Worm (Caenorhabditis elegans) whole organism, late embryonic: ENCODE data around the gene col-148.

Source experiments
- C08G9.2 ChIP-seq: sonication (generic microtip); optimal IDR thresholded peaks from 2 replicates; lab custom pipeline; 2016; ENCODE audit warnings: mild to moderate bottlenecking, missing genetic modification characterization, moderate library complexity, missing compliant biosample characterization
- C38D4.7 ChIP-seq: fragments of 200-800 bp; sonication (Bioruptor generic); optimal IDR thresholded peaks from 2 replicates; lab custom pipeline; 2018; ENCODE audit warnings: mild to moderate bottlenecking, missing genetic modification characterization, moderate library complexity, missing compliant biosample characterization
- K02D7.2 ChIP-seq: sonication (generic microtip); optimal IDR thresholded peaks from 2 replicates; lab custom pipeline; 2017; ENCODE audit warnings: mild to moderate bottlenecking, missing genetic modification characterization, missing compliant biosample characterization
- K09A11.1 ChIP-seq: sonication (generic microtip); optimal IDR thresholded peaks from 2 replicates; lab custom pipeline; 2017; ENCODE audit warnings: antibody characterized with exemption, mild to moderate bottlenecking, missing genetic modification characterization, missing compliant biosample characterization; ENCODE audit not compliant: insufficient read depth
- ama-1 ChIP-seq: fragments of 150-350 bp; optimal IDR thresholded peaks from 2 replicates; lab custom pipeline; 2014
- ceh-18 ChIP-seq: sonication (generic microtip); optimal IDR thresholded peaks from 2 replicates; lab custom pipeline; 2016; ENCODE audit warnings: missing genetic modification characterization, missing compliant biosample characterization
- ceh-2 ChIP-seq: sonication (generic microtip); optimal IDR thresholded peaks from 2 replicates; lab custom pipeline; 2016; ENCODE audit warnings: missing genotype, missing genetic modification characterization, missing compliant biosample characterization
- ceh-31 ChIP-seq: sonication (generic microtip); optimal IDR thresholded peaks from 2 replicates; lab custom pipeline; 2016; ENCODE audit warnings: missing genetic modification characterization, missing compliant biosample characterization
- ceh-34 ChIP-seq: sonication (generic microtip); optimal IDR thresholded peaks from 2 replicates; lab custom pipeline; 2016; ENCODE audit warnings: mild to moderate bottlenecking, missing genetic modification characterization, missing compliant biosample characterization
- che-1 ChIP-seq: sonication (generic microtip); optimal IDR thresholded peaks from 2 replicates; lab custom pipeline; 2016; ENCODE audit warnings: mild to moderate bottlenecking, missing genetic modification characterization, missing compliant biosample characterization
- dmd-4 ChIP-seq: sonication (generic microtip); optimal IDR thresholded peaks from 2 replicates; lab custom pipeline; 2016; ENCODE audit warnings: borderline replicate concordance, missing genetic modification characterization, missing compliant biosample characterization
- elt-4 ChIP-seq: sonication (generic microtip); optimal IDR thresholded peaks from 2 replicates; lab custom pipeline; 2016; ENCODE audit warnings: missing genetic modification characterization, missing compliant biosample characterization
- ets-4 ChIP-seq: sonication (generic microtip); optimal IDR thresholded peaks from 2 replicates; lab custom pipeline; 2016; ENCODE audit warnings: missing genetic modification characterization, missing compliant biosample characterization
- eyg-1 ChIP-seq: sonication (generic microtip); optimal IDR thresholded peaks from 2 replicates; lab custom pipeline; 2016; ENCODE audit warnings: missing genotype, missing genetic modification characterization, missing compliant biosample characterization
- fkh-10 ChIP-seq: fragments of 150-350 bp; optimal IDR thresholded peaks from 2 replicates; lab custom pipeline; 2014; ENCODE audit warnings: missing biosample characterization, missing genetic modification reagents, missing genetic modification characterization
- gmeb-2 ChIP-seq: sonication (generic microtip); optimal IDR thresholded peaks from 2 replicates; lab custom pipeline; 2016; ENCODE audit warnings: missing genetic modification characterization, inconsistent platforms, missing compliant biosample characterization
- hlh-30 ChIP-seq: sonication (generic microtip); optimal IDR thresholded peaks from 2 replicates; lab custom pipeline; 2017; ENCODE audit warnings: antibody characterized with exemption, missing genetic modification characterization, missing compliant biosample characterization; ENCODE audit not compliant: insufficient read depth
- hlh-6 ChIP-seq: sonication (generic microtip); optimal IDR thresholded peaks from 2 replicates; lab custom pipeline; 2016; ENCODE audit warnings: missing genotype, missing genetic modification characterization, missing compliant biosample characterization
- hlh-8 ChIP-seq: sonication (generic microtip); optimal IDR thresholded peaks from 2 replicates; lab custom pipeline; 2016; ENCODE audit warnings: missing genotype, missing genetic modification characterization, missing compliant biosample characterization
- madf-2 ChIP-seq: sonication (generic microtip); optimal IDR thresholded peaks from 2 replicates; lab custom pipeline; 2017; ENCODE audit warnings: missing genetic modification characterization, missing compliant biosample characterization
- nhr-11 ChIP-seq: fragments of 150-350 bp; optimal IDR thresholded peaks from 2 replicates; lab custom pipeline; 2014; ENCODE audit warnings: missing biosample characterization, missing genetic modification characterization
- nhr-232 ChIP-seq: sonication (generic microtip); optimal IDR thresholded peaks from 2 replicates; lab custom pipeline; 2016; ENCODE audit warnings: missing genetic modification characterization, missing compliant biosample characterization
- npax-4 ChIP-seq: sonication (generic microtip); optimal IDR thresholded peaks from 2 replicates; lab custom pipeline; 2016; ENCODE audit warnings: missing genetic modification characterization, missing compliant biosample characterization
- odd-2 ChIP-seq: sonication (generic microtip); optimal IDR thresholded peaks from 2 replicates; lab custom pipeline; 2017; ENCODE audit warnings: antibody characterized with exemption, mild to moderate bottlenecking, missing genetic modification characterization, missing compliant biosample characterization
- pat-9 ChIP-seq: fragments of 200-800 bp; sonication (Bioruptor generic); optimal IDR thresholded peaks from 2 replicates; lab custom pipeline; 2018; ENCODE audit warnings: mild to moderate bottlenecking, missing genetic modification characterization, moderate library complexity, missing compliant biosample characterization
- pax-1 ChIP-seq: fragments of 150-350 bp; optimal IDR thresholded peaks from 2 replicates; lab custom pipeline; 2014; ENCODE audit warnings: missing biosample characterization, missing genetic modification characterization
- pqm-1 ChIP-seq: sonication (generic microtip); optimal IDR thresholded peaks from 2 replicates; lab custom pipeline; 2016; ENCODE audit warnings: missing genetic modification characterization, missing compliant biosample characterization
- sox-2 ChIP-seq: fragments of 200-800 bp; sonication (Bioruptor generic); IDR thresholded peaks from 2 replicates; pipeline ENCODE4 v1.3.6; 2022; ENCODE audit warnings: missing genetic modification reagents, missing genetic modification characterization, missing compliant biosample characterization
- sox-4 ChIP-seq: sonication (generic microtip); optimal IDR thresholded peaks from 2 replicates; lab custom pipeline; 2017; ENCODE audit warnings: mild to moderate bottlenecking, missing genetic modification characterization, inconsistent platforms, missing compliant biosample characterization
- syd-9 ChIP-seq: sonication (generic microtip); optimal IDR thresholded peaks from 2 replicates; lab custom pipeline; 2016; ENCODE audit warnings: mild to moderate bottlenecking, missing genetic modification characterization, moderate library complexity, missing compliant biosample characterization
- tbx-2 ChIP-seq: sonication (generic microtip); optimal IDR thresholded peaks from 2 replicates; lab custom pipeline; 2016; ENCODE audit warnings: missing genetic modification characterization, missing compliant biosample characterization
- ttx-3 ChIP-seq: sonication (generic microtip); optimal IDR thresholded peaks from 2 replicates; lab custom pipeline; 2016; ENCODE audit warnings: missing genetic modification reagents, missing genetic modification characterization, missing compliant biosample characterization
- unc-3 ChIP-seq, 2 experiments: fragments of 200-800 bp in 1 of 2; sonication (Bioruptor generic) in 1 of 2; sonication (generic microtip) in 1 of 2; conservative IDR thresholded peaks in 1 of 2; optimal IDR thresholded peaks in 1 of 2; 2 replicates each; pipeline versions ENCODE4 v1.3.6 to Lab custom; 2016 to 2022; ENCODE audit warnings: missing compliant biosample characterization in 2 of 2, missing genetic modification characterization in 2 of 2, missing genetic modification reagents in 1 of 2
- unc-55 ChIP-seq: sonication (generic microtip); optimal IDR thresholded peaks from 2 replicates; lab custom pipeline; 2017; ENCODE audit warnings: missing biosample characterization, missing genetic modification reagents, missing genetic modification characterization
- zip-5 ChIP-seq: sonication (generic microtip); optimal IDR thresholded peaks from 2 replicates; lab custom pipeline; 2016; ENCODE audit warnings: missing genetic modification characterization, missing compliant biosample characterization
- ztf-16 ChIP-seq: sonication (generic microtip); optimal IDR thresholded peaks from 2 replicates; lab custom pipeline; 2017; ENCODE audit warnings: missing genetic modification characterization, missing compliant biosample characterization

col-148 gene

DNA sequence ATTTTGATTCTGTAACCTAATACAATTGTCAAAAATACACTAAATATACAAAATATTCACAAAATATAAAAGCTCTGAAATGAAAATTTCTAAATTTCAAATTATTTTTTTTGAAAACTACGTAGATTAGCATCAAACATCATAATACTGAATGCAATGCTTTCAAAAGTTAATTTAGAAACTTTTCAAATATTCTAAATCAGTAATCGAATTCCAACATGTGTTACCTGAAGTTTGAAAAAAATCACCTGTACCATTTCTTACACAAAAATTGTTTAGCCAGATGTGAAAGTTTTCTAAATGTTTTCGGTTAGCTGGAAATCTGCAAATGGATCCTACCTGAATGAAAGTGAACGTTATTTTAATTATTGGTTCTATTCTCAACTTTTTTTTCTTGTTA is 19.5 kb upstream of the col-148 start, which contains the start of gene C12D8.20:
Gene C12D8.20 (plus strand): TSS at position 301 of the 400 bp plus-strand sequence.
- TF ChIP-seq ceh-34 (tag; lab: Kevin White, UChicago): no peak
- no peak for TF ChIP-seq hlh-6 (tag; lab: Kevin White, UChicago)
- no peak for TF ChIP-seq fkh-10 (GFP tag; lab: Kevin White, UChicago)
- TF ChIP-seq ceh-2 (tag; lab: Kevin White, UChicago): no peak
- TF ChIP-seq dmd-4 (tag; lab: Kevin White, UChicago): no peak
- TF ChIP-seq ztf-16: no peak
- no peak for TF ChIP-seq nhr-11 (tag; lab: Kevin White, UChicago)
- no peak for TF ChIP-seq hlh-8 (tag; lab: Kevin White, UChicago)
- TF ChIP-seq elt-4: no peak
- no peak for TF ChIP-seq K02D7.2 (tag; lab: Kevin White, UChicago)
- no peak for TF ChIP-seq ama-1 (lab: Kevin White, UChicago)
- TF ChIP-seq K09A11.1 (tag; lab: Kevin White, UChicago): no peak
- TF ChIP-seq unc-3 (GFP tag; conservative IDR thresholded peaks at IDR 0.05; lab: Robert Waterston, UW): no peak
- TF ChIP-seq unc-3 (tag; optimal IDR thresholded peaks at IDR 0.05; lab: Kevin White, UChicago): no peak
- TF ChIP-seq tbx-2 (tag; lab: Kevin White, UChicago): no peak
- TF ChIP-seq odd-2 (tag; lab: Kevin White, UChicago): no peak
- no peak for TF ChIP-seq pqm-1
- TF ChIP-seq hlh-30 (tag; lab: Kevin White, UChicago): no peak
- TF ChIP-seq madf-2 (tag; lab: Kevin White, UChicago): no peak
- no peak for TF ChIP-seq eyg-1 (tag; lab: Kevin White, UChicago)

- TF ChIP-seq ets-4: no peak
- TF ChIP-seq C08G9.2: no peak
Measured at ce11 chrV:10224619-10225018, 16.9 kb upstream of the col-148 start.

ce11 chrV:10225610-10226009 is 15.9 kb upstream of the col-148 start, which contains the start of gene daf-36:
Gene daf-36 (minus strand): TSS chrV:10225710.
- TF ChIP-seq odd-2 (tag; lab: Kevin White, UChicago): no peak
- no peak for TF ChIP-seq sox-4 (tag; lab: Kevin White, UChicago)
- no peak for TF ChIP-seq npax-4 (tag; lab: Kevin White, UChicago)
- TF ChIP-seq pax-1: no peak
- TF ChIP-seq ztf-16: no peak
- no peak for TF ChIP-seq ceh-2 (tag; lab: Kevin White, UChicago)
- no peak for TF ChIP-seq ceh-31 (tag; lab: Kevin White, UChicago)
- no peak for TF ChIP-seq ceh-18 (tag; lab: Kevin White, UChicago)
- no peak for TF ChIP-seq unc-3 (GFP tag; conservative IDR thresholded peaks at IDR 0.05; lab: Robert Waterston, UW)
- no peak for TF ChIP-seq unc-3 (tag; optimal IDR thresholded peaks at IDR 0.05; lab: Kevin White, UChicago)
- TF ChIP-seq nhr-232 (tag; lab: Kevin White, UChicago): no peak
- TF ChIP-seq sox-2: no peak
- no peak for TF ChIP-seq tbx-2 (tag; lab: Kevin White, UChicago)
- TF ChIP-seq gmeb-2 (tag; lab: Kevin White, UChicago): no peak
- no peak for TF ChIP-seq unc-55 (GFP tag; lab: Kevin White, UChicago)
- TF ChIP-seq pat-9: no peak
- no peak for TF ChIP-seq zip-5 (tag; lab: Kevin White, UChicago)
- no peak for TF ChIP-seq elt-4
- no peak for TF ChIP-seq che-1 (tag; lab: Kevin White, UChicago)

DNA sequence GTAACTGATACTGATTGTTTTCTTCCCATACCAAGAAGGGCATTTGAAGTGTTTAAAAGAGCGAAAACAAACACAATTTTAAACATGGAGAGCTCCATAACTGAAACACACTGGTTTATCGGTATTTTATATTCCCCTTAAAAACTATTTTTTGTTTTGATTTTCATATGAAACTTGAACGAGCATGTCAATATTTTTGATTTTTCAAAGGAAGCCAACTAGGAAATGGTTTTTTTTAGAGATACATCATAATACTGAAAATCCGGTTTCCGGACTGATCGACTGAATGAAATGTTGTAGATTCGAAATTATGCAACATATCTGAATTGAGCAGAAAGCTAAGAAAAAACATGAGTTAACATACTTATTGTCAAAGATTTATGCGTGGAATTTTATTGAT is 14.2 kb upstream of the col-148 start, which contains the start of gene ttr-19:
Gene ttr-19 (minus strand): TSS at position 101 of the 400 bp plus-strand sequence.
- no peak for TF ChIP-seq ama-1 (lab: Kevin White, UChicago)
- TF ChIP-seq syd-9 (tag; lab: Kevin White, UChicago): no peak
- TF ChIP-seq zip-5 (tag; lab: Kevin White, UChicago): no peak
- no peak for TF ChIP-seq C38D4.7
- no peak for TF ChIP-seq ttx-3 (tag; lab: Kevin White, UChicago)
- no peak for TF ChIP-seq tbx-2 (tag; lab: Kevin White, UChicago)
- TF ChIP-seq K02D7.2 (tag; lab: Kevin White, UChicago): no peak
- TF ChIP-seq, all 69 proteins: peak for 0
